Fruit fly (Drosophila melanogaster): Measurements from ENCODE around the gene ckd.

Gene ckd

dm6 chr3L:3246378-3247129 lies 11.1 kb upstream of the ckd start (continued):
- peak; percentile 99 for TF ChIP-seq CG10669 (GFP tag; optimal IDR thresholded peaks at IDR 0.05)
- TF ChIP-seq Eip93F (GFP tag; optimal IDR thresholded peaks at IDR 0.05): peak; percentile 98
- TF ChIP-seq Hr4 (GFP tag; optimal IDR thresholded peaks at IDR 0.05): peak; percentile 42
- TF ChIP-seq Ets21C (GFP tag; optimal IDR thresholded peaks at IDR 0.05): peak; percentile 86
- peak; percentile 90 for TF ChIP-seq esn (GFP tag; optimal IDR thresholded peaks at IDR 0.05)
- peak; percentile 85 for TF ChIP-seq OdsH (GFP tag; optimal IDR thresholded peaks at IDR 0.05)
- peak; percentile 68 for TF ChIP-seq acj6 (GFP tag; optimal IDR thresholded peaks at IDR 0.05)
- peak; percentile 94 for TF ChIP-seq CG8632 (GFP tag; optimal IDR thresholded peaks at IDR 0.05)
- TF ChIP-seq dsx (GFP tag; optimal IDR thresholded peaks at IDR 0.05; ENCODE audit: poor library complexity, severe bottlenecking): peak; percentile 99
- TF ChIP-seq CG6854 (GFP tag; optimal IDR thresholded peaks at IDR 0.05): peak; percentile 100
- peak; percentile 99 for TF ChIP-seq Ets96B (tag; optimal IDR thresholded peaks at IDR 0.05)
- TF ChIP-seq pdm3 (GFP tag; optimal IDR thresholded peaks at IDR 0.05): peak; percentile 78
- TF ChIP-seq Lpt (GFP tag; optimal IDR thresholded peaks at IDR 0.05): peak; percentile 93
- peak; percentile 97 for TF ChIP-seq CG1621 (tag; optimal IDR thresholded peaks at IDR 0.05)
- TF ChIP-seq vri (GFP tag; optimal IDR thresholded peaks at IDR 0.05): peak; percentile 94
- TF ChIP-seq Met (GFP tag; optimal IDR thresholded peaks at IDR 0.05): peak; percentile 90
- peak; percentile 68 for TF ChIP-seq Smox (GFP tag; optimal IDR thresholded peaks at IDR 0.05)
- peak; percentile 65 for TF ChIP-seq fd85E (GFP tag; optimal IDR thresholded peaks at IDR 0.05)
- peak; percentile 92 for TF ChIP-seq CG15336 (GFP tag; IDR thresholded peaks at IDR 0.05)

DNA sequence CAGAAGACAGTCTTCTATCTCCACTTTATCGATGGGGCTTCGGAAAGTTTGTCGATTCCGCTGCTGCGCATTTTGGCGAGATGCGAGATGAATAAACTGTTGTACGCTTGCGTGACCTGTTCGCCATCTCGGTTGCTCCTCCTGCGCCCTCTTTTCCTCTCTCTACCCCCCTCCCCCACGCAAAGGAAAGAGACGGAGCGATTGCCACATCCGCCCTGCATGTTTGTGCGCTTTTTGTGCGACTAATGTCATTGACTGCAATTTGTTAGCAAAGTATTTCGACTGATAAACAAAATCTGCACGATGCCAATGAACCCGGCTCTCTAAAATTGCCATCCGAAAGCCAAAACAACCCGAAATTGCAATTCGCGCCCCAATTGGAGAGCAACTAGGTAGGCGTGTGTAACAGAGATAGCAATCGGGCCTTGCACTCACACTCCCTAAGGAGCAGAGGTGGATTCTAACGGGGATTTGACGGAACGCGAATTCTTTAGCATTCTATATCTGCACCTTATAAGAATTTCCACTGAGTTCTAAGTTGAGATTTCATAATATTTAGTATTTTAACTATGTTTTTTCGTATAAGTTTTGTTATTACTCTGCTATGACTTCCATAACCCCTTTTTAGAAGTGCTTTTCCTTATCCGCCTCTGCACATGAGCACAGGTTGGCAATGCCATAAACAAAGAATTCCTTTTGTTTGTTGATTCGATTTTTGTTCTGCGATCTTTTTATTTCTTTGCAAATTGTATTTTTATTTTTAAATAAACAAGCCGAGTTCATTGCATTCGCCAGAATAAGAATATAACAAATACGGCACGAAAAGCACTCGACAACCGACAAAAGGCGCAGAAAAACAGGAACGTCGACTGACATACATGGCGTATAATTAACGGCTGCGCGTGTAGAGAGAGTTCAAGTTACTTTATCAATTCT lies 10.3 kb upstream of the ckd start, which contains the start of gene CG43389:
CG43389 (plus strand) TSS at position 886 of the 936 bp plus-strand sequence.
- TF ChIP-seq spab (GFP tag; optimal IDR thresholded peaks at IDR 0.05) (peak; percentile 81), CG6792 (GFP tag; optimal IDR thresholded peaks at IDR 0.05) (peak; percentile 95), lz (GFP tag; optimal IDR thresholded peaks at IDR 0.05) (peak; percentile 98), eg (GFP tag; IDR thresholded peaks at IDR 0.05) (peak; percentile 81), cyc (GFP tag; optimal IDR thresholded peaks at IDR 0.05) (peak; percentile 95), salr (GFP tag; optimal IDR thresholded peaks at IDR 0.05) (peak; percentile 74 to 91), CG10631 (GFP tag; optimal IDR thresholded peaks at IDR 0.05) (peak; percentile 92), CG3032 (tag; optimal IDR thresholded peaks at IDR 0.05) (peak; percentile 89), fd59A (GFP tag; optimal IDR thresholded peaks at IDR 0.05) (peak; percentile 92), Hr4 (GFP tag; optimal IDR thresholded peaks at IDR 0.05) (peak; percentile 78), Met (GFP tag; optimal IDR thresholded peaks at IDR 0.05) (peak; percentile 98), OdsH (GFP tag; optimal IDR thresholded peaks at IDR 0.05) (peak; percentile 95), achi (GFP tag; optimal IDR thresholded peaks at IDR 0.05) (peak; percentile 94), CG1621 (tag; optimal IDR thresholded peaks at IDR 0.05) (peak; percentile 90), vri (GFP tag; optimal IDR thresholded peaks at IDR 0.05) (peak; percentile 99), fkh (GFP tag; optimal IDR thresholded peaks at IDR 0.05) (no peak), Hr39 (GFP tag; optimal IDR thresholded peaks at IDR 0.05) (peak; percentile 98), Sox15 (GFP tag; optimal IDR thresholded peaks at IDR 0.05) (peak; percentile 96), CG3919 (GFP tag; optimal IDR thresholded peaks at IDR 0.05) (peak; percentile 86), svp (GFP tag) (peak; percentile 99), CG7368 (GFP tag; optimal IDR thresholded peaks at IDR 0.05) (peak; percentile 65), CG31627 (GFP tag; optimal IDR thresholded peaks at IDR 0.05) (peak; percentile 99), Hr38 (GFP tag; optimal IDR thresholded peaks at IDR 0.05) (no peak), acj6 (GFP tag; optimal IDR thresholded peaks at IDR 0.05) (peak; percentile 97), Eip78C (GFP tag) (peak; percentile 98), CG11902 (GFP tag; optimal IDR thresholded peaks at IDR 0.05) (peak; percentile 87), CG8632 (GFP tag; optimal IDR thresholded peaks at IDR 0.05) (peak; percentile 96), CG11762 (GFP tag; optimal IDR thresholded peaks at IDR 0.05; ENCODE audit: insufficient read depth) (peak; percentile 72), Ets21C (GFP tag; optimal IDR thresholded peaks at IDR 0.05) (peak; percentile 96), CG4318 (GFP tag; optimal IDR thresholded peaks at IDR 0.05) (peak; percentile 69), net (GFP tag; optimal IDR thresholded peaks at IDR 0.05) (peak; percentile 90), CG6163 (GFP tag; IDR thresholded peaks at IDR 0.05) (peak; percentile 89), CG34406 (GFP tag; optimal IDR thresholded peaks at IDR 0.05) (peak; percentile 97), topi (GFP tag; optimal IDR thresholded peaks at IDR 0.05) (peak; percentile 96), Eip93F (GFP tag; optimal IDR thresholded peaks at IDR 0.05) (peak; percentile 97), CG15336 (GFP tag; IDR thresholded peaks at IDR 0.05) (peak; percentile 81), dsx (GFP tag; optimal IDR thresholded peaks at IDR 0.05; ENCODE audit: poor library complexity, severe bottlenecking) (peak; percentile 86), Smox (GFP tag; optimal IDR thresholded peaks at IDR 0.05) (peak; percentile 99)
